Worm (Caenorhabditis elegans) whole organism, young adult: ENCODE results near the gene F59F5.4.

Source experiments
- F10E7.11 ChIP-seq: sonication (generic microtip); optimal IDR thresholded peaks from 2 replicates; lab custom pipeline; 2017; ENCODE audit warnings: mild to moderate bottlenecking, missing genetic modification characterization, moderate library complexity, missing compliant biosample characterization
- K11D2.4 ChIP-seq: fragments of 200-800 bp; sonication (Bioruptor generic); IDR thresholded peaks from 2 replicates; pipeline ENCODE4 v1.3.6; 2022; ENCODE audit warnings: missing genetic modification reagents, missing genetic modification characterization, missing compliant biosample characterization
- T07F8.4 ChIP-seq: sonication (generic microtip); optimal IDR thresholded peaks from 2 replicates; lab custom pipeline; 2016; ENCODE audit warnings: mild to moderate bottlenecking, missing genetic modification characterization, moderate library complexity, missing compliant biosample characterization
- Y53G8AR.9 ChIP-seq: fragments of 200-800 bp; sonication (Bioruptor generic); conservative IDR thresholded peaks from 2 replicates; pipeline ENCODE4 v1.3.6; 2022; ENCODE audit warnings: missing genetic modification reagents, missing genetic modification characterization, missing compliant biosample characterization
- Y67H2A.10 ChIP-seq: fragments of 200-800 bp; sonication (Bioruptor generic); conservative IDR thresholded peaks from 2 replicates; pipeline ENCODE4 v1.3.6; 2022; ENCODE audit warnings: missing genetic modification reagents, missing genetic modification characterization, missing compliant biosample characterization
- ZK185.1 ChIP-seq: sonication (generic microtip); optimal IDR thresholded peaks from 2 replicates; lab custom pipeline; 2016; ENCODE audit warnings: mild to moderate bottlenecking, missing genetic modification characterization, missing compliant biosample characterization; ENCODE audit not compliant: poor library complexity, severe bottlenecking
- aptf-2 ChIP-seq: fragments of 200-800 bp; sonication (Bioruptor generic); conservative IDR thresholded peaks from 2 replicates; pipeline ENCODE4 v1.3.6; 2022; ENCODE audit warnings: missing genetic modification reagents, missing genetic modification characterization, missing compliant biosample characterization
- athp-1 ChIP-seq: sonication (generic microtip); optimal IDR thresholded peaks from 2 replicates; lab custom pipeline; 2017; ENCODE audit warnings: mild to moderate bottlenecking, missing genetic modification characterization, missing compliant biosample characterization
- attf-3 ChIP-seq: fragments of 200-800 bp; sonication (Bioruptor generic); conservative IDR thresholded peaks from 2 replicates; pipeline ENCODE4 v1.3.6; 2022; ENCODE audit warnings: missing genetic modification reagents, missing genetic modification characterization, missing compliant biosample characterization
- attf-6 ChIP-seq: fragments of 200-800 bp; sonication (Bioruptor generic); IDR thresholded peaks from 2 replicates; pipeline ENCODE4 v1.3.6; 2022; ENCODE audit warnings: missing genetic modification reagents, missing genetic modification characterization, missing compliant biosample characterization
- ccch-3 ChIP-seq: fragments of 200-800 bp; sonication (Bioruptor generic); optimal IDR thresholded peaks from 2 replicates; lab custom pipeline; 2018; ENCODE audit warnings: mild to moderate bottlenecking, missing genetic modification characterization, missing compliant biosample characterization
- ceh-91 ChIP-seq: fragments of 200-800 bp; sonication (Bioruptor generic); IDR thresholded peaks from 2 replicates; pipeline ENCODE4 v1.3.6; 2022; ENCODE audit warnings: missing genetic modification reagents, missing genetic modification characterization, missing compliant biosample characterization
- chd-7 ChIP-seq: sonication (generic microtip); optimal IDR thresholded peaks from 2 replicates; lab custom pipeline; 2016; ENCODE audit warnings: mild to moderate bottlenecking, missing genetic modification characterization, moderate library complexity, missing compliant biosample characterization
- dox-1 ChIP-seq: fragments of 200-800 bp; sonication (Bioruptor generic); IDR thresholded peaks from 2 replicates; pipeline ENCODE4 v1.3.6; 2022; ENCODE audit warnings: missing genetic modification reagents, missing genetic modification characterization, missing compliant biosample characterization
- dpff-1 ChIP-seq: sonication (generic microtip); optimal IDR thresholded peaks from 2 replicates; lab custom pipeline; 2017; ENCODE audit warnings: mild to moderate bottlenecking, missing genetic modification characterization, missing compliant biosample characterization
- egrh-3 ChIP-seq: fragments of 200-800 bp; sonication (Bioruptor generic); IDR thresholded peaks from 2 replicates; pipeline ENCODE4 v1.3.6; 2022; ENCODE audit warnings: missing genetic modification reagents, missing genetic modification characterization, missing compliant biosample characterization
- ekl-4 ChIP-seq: fragments of 200-800 bp; sonication (Bioruptor generic); IDR thresholded peaks from 2 replicates; pipeline ENCODE4 v1.3.6; 2022; ENCODE audit warnings: missing genetic modification reagents, missing genetic modification characterization, missing compliant biosample characterization
- ets-4 ChIP-seq: fragments of 200-800 bp; sonication (Bioruptor generic); optimal IDR thresholded peaks from 2 replicates; lab custom pipeline; 2018; ENCODE audit warnings: mild to moderate bottlenecking, missing genetic modification characterization, missing compliant biosample characterization
- fkh-3 ChIP-seq: sonication (generic microtip); optimal IDR thresholded peaks from 2 replicates; lab custom pipeline; 2016; ENCODE audit warnings: mild to moderate bottlenecking, missing genetic modification characterization, missing compliant biosample characterization
- gei-17 ChIP-seq: fragments of 200-800 bp; sonication (Bioruptor generic); optimal IDR thresholded peaks from 2 replicates; lab custom pipeline; 2018; ENCODE audit warnings: mild to moderate bottlenecking, missing genetic modification characterization, missing compliant biosample characterization
- him-1 ChIP-seq: sonication (generic microtip); optimal IDR thresholded peaks from 2 replicates; lab custom pipeline; 2016; ENCODE audit warnings: missing genotype, missing genetic modification reagents, missing genetic modification characterization, missing compliant biosample characterization
- hsf-1 ChIP-seq: fragments of 200-800 bp; sonication (Bioruptor generic); IDR thresholded peaks from 2 replicates; pipeline ENCODE4 v1.3.6; 2022; ENCODE audit warnings: missing genetic modification reagents, missing genetic modification characterization, missing compliant biosample characterization
- lag-1 ChIP-seq: fragments of 200-800 bp; sonication (Bioruptor generic); IDR thresholded peaks from 2 replicates; pipeline ENCODE4 v1.3.6; 2022; ENCODE audit warnings: missing genetic modification reagents, missing genetic modification characterization, missing compliant biosample characterization
- let-526 ChIP-seq: fragments of 200-800 bp; sonication (Bioruptor generic); IDR thresholded peaks from 2 replicates; pipeline ENCODE4 v1.3.6; 2022; ENCODE audit warnings: missing genetic modification reagents, missing genetic modification characterization, missing compliant biosample characterization
- let-607 ChIP-seq, 2 experiments: fragments of 200-800 bp in 1 of 2; sonication (Bioruptor generic) in 1 of 2; sonication (generic microtip) in 1 of 2; optimal IDR thresholded peaks; 2 replicates each; lab custom pipeline; 2016 to 2018; ENCODE audit warnings: mild to moderate bottlenecking in 2 of 2, missing compliant biosample characterization in 2 of 2, missing genetic modification characterization in 2 of 2, moderate library complexity in 2 of 2, missing genotype in 1 of 2
- lin-26 ChIP-seq: fragments of 200-800 bp; sonication (Bioruptor generic); IDR thresholded peaks from 2 replicates; pipeline ENCODE4 v1.3.6; 2022; ENCODE audit warnings: missing genetic modification reagents, missing genetic modification characterization, missing compliant biosample characterization
- lir-1 ChIP-seq: fragments of 200-800 bp; sonication (Bioruptor generic); conservative IDR thresholded peaks from 2 replicates; pipeline ENCODE4 v1.3.6; 2022; ENCODE audit warnings: missing genetic modification reagents, missing genetic modification characterization, missing compliant biosample characterization
- madf-10 ChIP-seq: sonication (generic microtip); optimal IDR thresholded peaks from 2 replicates; lab custom pipeline; 2016; ENCODE audit warnings: mild to moderate bottlenecking, missing genetic modification characterization, missing compliant biosample characterization
- madf-6 ChIP-seq: fragments of 200-800 bp; sonication (Bioruptor generic); IDR thresholded peaks from 2 replicates; pipeline ENCODE4 v1.3.6; 2022; ENCODE audit warnings: missing genetic modification reagents, missing genetic modification characterization, missing compliant biosample characterization
- mxl-1 ChIP-seq: sonication (generic microtip); optimal IDR thresholded peaks from 2 replicates; lab custom pipeline; 2016; ENCODE audit warnings: missing genetic modification characterization, missing compliant biosample characterization
- nhr-80 ChIP-seq: sonication (generic microtip); optimal IDR thresholded peaks from 2 replicates; lab custom pipeline; 2016; ENCODE audit warnings: missing genetic modification characterization, missing compliant biosample characterization
- nhr-90 ChIP-seq: sonication (generic microtip); optimal IDR thresholded peaks from 2 replicates; lab custom pipeline; 2016; ENCODE audit warnings: missing genotype, mild to moderate bottlenecking, missing genetic modification characterization, missing compliant biosample characterization
- pbrm-1 ChIP-seq: fragments of 200-800 bp; sonication (Bioruptor generic); IDR thresholded peaks from 2 replicates; pipeline ENCODE4 v1.3.6; 2022; ENCODE audit warnings: missing genetic modification reagents, missing genetic modification characterization, missing compliant biosample characterization
- rec-8 ChIP-seq, 2 experiments: sonication (generic microtip); optimal IDR thresholded peaks; 2 replicates each; lab custom pipeline; 2016; ENCODE audit warnings: mild to moderate bottlenecking in 2 of 2, missing genetic modification characterization in 2 of 2, missing genetic modification reagents in 2 of 2, missing genotype in 2 of 2, missing biosample characterization in 1 of 2, missing compliant biosample characterization in 1 of 2, moderate library complexity in 1 of 2
- snpc-3.4 ChIP-seq: sonication (generic microtip); optimal IDR thresholded peaks from 2 replicates; lab custom pipeline; 2017; ENCODE audit warnings: missing genetic modification characterization, mild to moderate bottlenecking, missing compliant biosample characterization, antibody characterized with exemption, moderate library complexity, missing genotype, missing genetic modification reagents
- somi-1 ChIP-seq: fragments of 200-800 bp; sonication (Bioruptor generic); optimal IDR thresholded peaks from 2 replicates; lab custom pipeline; 2018; ENCODE audit warnings: mild to moderate bottlenecking, missing genetic modification characterization, missing compliant biosample characterization
- sptf-2 ChIP-seq: fragments of 200-800 bp; sonication (Bioruptor generic); optimal IDR thresholded peaks from 2 replicates; lab custom pipeline; 2018; ENCODE audit warnings: mild to moderate bottlenecking, missing genetic modification characterization, missing compliant biosample characterization
- tbp1 ChIP-seq: fragments of 200-800 bp; sonication (Bioruptor generic); optimal IDR thresholded peaks from 2 replicates; lab custom pipeline; 2018; ENCODE audit warnings: mild to moderate bottlenecking, missing genetic modification characterization, missing compliant biosample characterization
- tlf-1 ChIP-seq: fragments of 200-800 bp; sonication (Bioruptor generic); optimal IDR thresholded peaks from 2 replicates; lab custom pipeline; 2018; ENCODE audit warnings: mild to moderate bottlenecking, missing genetic modification characterization, missing compliant biosample characterization
- xnd-1 ChIP-seq: sonication (generic microtip); optimal IDR thresholded peaks from 2 replicates; lab custom pipeline; 2016; ENCODE audit warnings: missing genotype, missing genetic modification reagents, missing genetic modification characterization, missing compliant biosample characterization
- zfh-2 ChIP-seq: fragments of 200-800 bp; sonication (Bioruptor generic); conservative IDR thresholded peaks from 2 replicates; pipeline ENCODE4 v1.3.6; 2022; ENCODE audit warnings: missing genetic modification reagents, missing genetic modification characterization, missing compliant biosample characterization
- zim-3 ChIP-seq: sonication (generic microtip); optimal IDR thresholded peaks from 2 replicates; lab custom pipeline; 2017; ENCODE audit warnings: mild to moderate bottlenecking, missing genetic modification characterization, moderate library complexity, missing compliant biosample characterization
- ztf-18 ChIP-seq: sonication (generic microtip); optimal IDR thresholded peaks from 2 replicates; lab custom pipeline; 2016; ENCODE audit warnings: missing genotype, mild to moderate bottlenecking, missing genetic modification characterization, missing compliant biosample characterization
- ztf-26 ChIP-seq: sonication (generic microtip); optimal IDR thresholded peaks from 2 replicates; lab custom pipeline; 2017; ENCODE audit warnings: missing genetic modification characterization, missing compliant biosample characterization

The F59F5.4 gene

DNA sequence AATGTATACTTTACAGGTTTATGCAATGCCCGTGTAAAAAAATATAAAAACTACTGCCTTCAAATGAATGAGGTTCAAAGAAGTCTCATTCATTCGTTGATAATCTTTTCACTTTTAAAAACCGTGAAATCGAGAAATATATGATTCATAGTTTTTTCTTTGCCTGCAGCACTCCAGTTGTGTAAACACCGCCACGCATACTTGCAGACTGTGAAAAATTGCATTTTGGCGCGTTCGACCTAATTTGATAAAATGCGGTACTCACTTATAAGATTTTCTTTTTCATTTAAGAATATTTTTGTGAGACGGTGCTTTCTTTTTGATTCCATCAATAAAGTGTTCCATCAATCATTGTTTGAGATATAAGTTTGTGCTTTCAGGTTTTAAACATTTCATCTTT, 24.0 kb downstream of the F59F5.4 start:
- TF ChIP-seq let-526 (GFP tag; lab: Robert Waterston, UW) (no peak), him-1 (tag; lab: Kevin White, UChicago) (no peak), ceh-91 (no peak), egrh-3 (GFP tag; lab: Robert Waterston, UW) (no peak), ccch-3 (GFP tag; lab: Kevin White, UChicago) (no peak), tlf-1 (GFP tag; lab: Kevin White, UChicago) (no peak), ekl-4 (GFP tag; lab: Robert Waterston, UW) (no peak)

DNA sequence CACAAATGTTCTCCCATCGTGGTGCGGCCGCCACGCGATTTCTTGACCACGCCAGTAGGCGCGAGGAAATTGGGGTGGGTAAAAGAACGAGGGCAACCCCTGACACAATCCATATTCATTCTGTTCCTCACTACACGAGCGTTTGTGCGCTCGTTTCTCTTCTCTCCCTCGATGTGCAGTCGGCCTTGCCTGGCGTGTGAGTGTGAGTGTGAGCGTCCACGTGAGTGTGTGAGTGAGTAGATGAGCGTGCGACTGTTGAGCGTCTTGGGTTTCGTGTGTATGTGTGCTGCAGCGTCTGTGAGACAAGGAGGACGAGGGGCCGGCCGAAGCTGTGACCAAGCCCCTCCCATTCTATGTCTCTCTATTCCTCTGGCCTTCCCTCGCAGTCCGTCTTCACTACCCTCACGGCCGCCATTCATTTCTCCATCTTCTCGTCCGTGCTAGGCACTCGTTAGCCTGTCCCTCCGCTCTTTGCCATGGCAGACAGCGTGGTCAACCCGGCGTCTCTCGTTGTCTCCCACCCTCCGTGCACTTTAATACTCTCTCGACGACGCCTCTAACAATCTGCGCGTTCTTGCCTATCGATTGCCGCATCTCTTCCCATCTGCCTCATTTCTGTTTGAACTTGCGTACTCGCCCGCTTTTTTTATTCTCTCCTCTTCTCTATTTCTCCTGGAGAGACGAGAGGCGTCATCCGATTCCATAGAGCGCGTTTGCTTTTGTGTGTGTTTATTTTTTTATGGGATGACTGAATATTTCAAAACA, 25.8 kb downstream of the F59F5.4 start:
- peak; percentile 44 to 77 for TF ChIP-seq let-607 (tag; optimal IDR thresholded peaks at IDR 0.05; lab: Kevin White, UChicago)
- peak; percentile 43 for TF ChIP-seq snpc-3.4 (tag; lab: Kevin White, UChicago)
- TF ChIP-seq ccch-3 (GFP tag; lab: Kevin White, UChicago): no peak
- TF ChIP-seq attf-3: no peak
- TF ChIP-seq gei-17 (GFP tag; lab: Kevin White, UChicago): peak; percentile 88
- no peak for TF ChIP-seq attf-6 (GFP tag; lab: Robert Waterston, UW)
- TF ChIP-seq Y53G8AR.9 (GFP tag; lab: Robert Waterston, UW): peak; percentile 59; the same call in 1 of the 2 replicates
- peak; percentile 100 for TF ChIP-seq zfh-2 (GFP tag; lab: Robert Waterston, UW)
- no peak for TF ChIP-seq madf-6 (GFP tag; lab: Robert Waterston, UW)
- peak; percentile 91 for TF ChIP-seq dox-1 (GFP tag; lab: Robert Waterston, UW)
- peak; percentile 40; the same call in 1 of the 2 replicates for TF ChIP-seq Y67H2A.10
- TF ChIP-seq lin-26 (GFP tag; lab: Robert Waterston, UW): peak; percentile 78
- TF ChIP-seq mxl-1 (tag; lab: Kevin White, UChicago): peak; percentile 81
- TF ChIP-seq ztf-18 (tag; lab: Kevin White, UChicago): peak; percentile 74
- peak; percentile 75; the same call in 1 of the 2 replicates for TF ChIP-seq ekl-4 (GFP tag; lab: Robert Waterston, UW)
- no peak for TF ChIP-seq let-526 (GFP tag; lab: Robert Waterston, UW)
- 0 out of 2 replicates have a peak, but pooled peaks have one; percentile 84 for TF ChIP-seq lag-1 (GFP tag; lab: Robert Waterston, UW)
- TF ChIP-seq hsf-1 (GFP tag; lab: Robert Waterston, UW): no peak
- peak; percentile 90 for TF ChIP-seq ZK185.1 (tag; lab: Kevin White, UChicago)
- peak in 1 of 2 experiments; percentile 29 for TF ChIP-seq rec-8 (tag; optimal IDR thresholded peaks at IDR 0.05; lab: Kevin White, UChicago)
- TF ChIP-seq egrh-3 (GFP tag; lab: Robert Waterston, UW): peak; percentile 86
- peak; percentile 81 for TF ChIP-seq somi-1 (GFP tag; lab: Kevin White, UChicago)
- TF ChIP-seq ztf-26 (tag; lab: Kevin White, UChicago): peak; percentile 88
- peak; percentile 62 for TF ChIP-seq tlf-1 (GFP tag; lab: Kevin White, UChicago)
- no peak for TF ChIP-seq xnd-1 (tag; lab: Kevin White, UChicago)
- TF ChIP-seq aptf-2 (GFP tag; lab: Robert Waterston, UW): no peak
- TF ChIP-seq fkh-3 (tag; lab: Kevin White, UChicago): no peak
- peak; percentile 91 for TF ChIP-seq chd-7 (tag; lab: Kevin White, UChicago)
- no peak for TF ChIP-seq F10E7.11 (tag; lab: Kevin White, UChicago)
- TF ChIP-seq tbp1 (GFP tag; lab: Kevin White, UChicago): peak; percentile 49
- peak; percentile 40 for TF ChIP-seq pbrm-1 (GFP tag; lab: Robert Waterston, UW)
- TF ChIP-seq zim-3: peak; percentile 52
- TF ChIP-seq sptf-2 (GFP tag; lab: Kevin White, UChicago): peak; percentile 58
- TF ChIP-seq nhr-80: peak; percentile 98
- TF ChIP-seq T07F8.4: peak; percentile 29
- TF ChIP-seq ets-4 (GFP tag; lab: Kevin White, UChicago): peak; percentile 52
- peak; percentile 86 for TF ChIP-seq madf-10 (tag; lab: Kevin White, UChicago)
- TF ChIP-seq nhr-90 (tag; lab: Kevin White, UChicago): peak; percentile 73
- peak; percentile 59 for TF ChIP-seq K11D2.4 (GFP tag; lab: Robert Waterston, UW)
- peak; percentile 53 for TF ChIP-seq athp-1 (tag; lab: Kevin White, UChicago)
- TF ChIP-seq dpff-1 (tag; lab: Kevin White, UChicago): peak; percentile 22
- peak; percentile 98 for TF ChIP-seq lir-1 (GFP tag; lab: Robert Waterston, UW)
